Fruit fly (Drosophila melanogaster) whole organism, prepupa: ENCODE measurements around the gene KFase.

ENCODE experiments used
- Blimp-1 ChIP-seq: fragments of 200-800 bp; sonication (Bioruptor generic); optimal IDR thresholded peaks from 3 replicates; lab custom pipeline; 2017; ENCODE audit warnings: missing biosample characterization, missing genetic modification characterization, mild to moderate bottlenecking, moderate library complexity, missing genetic modification reagents
- CG10631 ChIP-seq: fragments of 200-800 bp; sonication (Bioruptor generic); optimal IDR thresholded peaks from 2 replicates; lab custom pipeline; 2016; ENCODE audit warnings: missing biosample characterization, missing genetic modification characterization
- CG11902 ChIP-seq: fragments of 200-800 bp; sonication (Bioruptor generic); optimal IDR thresholded peaks from 3 replicates; lab custom pipeline; 2016; ENCODE audit warnings: missing biosample characterization, missing genetic modification characterization
- CG15336 ChIP-seq: fragments of 200-800 bp; sonication (Bioruptor generic); IDR thresholded peaks from 2 replicates; pipeline ENCODE4 v1.3.6; 2022; ENCODE audit warnings: missing biosample characterization, missing genetic modification characterization
- CG1621 ChIP-seq: fragments of 200-800 bp; sonication (Bioruptor generic); optimal IDR thresholded peaks from 3 replicates; lab custom pipeline; 2018; ENCODE audit warnings: missing biosample characterization, mild to moderate bottlenecking, missing genetic modification characterization
- CG16779 ChIP-seq: fragments of 200-800 bp; sonication (Bioruptor generic); optimal IDR thresholded peaks from 3 replicates; lab custom pipeline; 2017; ENCODE audit warnings: missing biosample characterization, mild to moderate bottlenecking, missing genetic modification characterization
- CG31627 ChIP-seq: fragments of 200-800 bp; sonication (Bioruptor generic); optimal IDR thresholded peaks from 3 replicates; lab custom pipeline; 2016; ENCODE audit warnings: missing biosample characterization, missing genetic modification characterization
- CG34406 ChIP-seq: fragments of 200-800 bp; sonication (Bioruptor generic); optimal IDR thresholded peaks from 3 replicates; lab custom pipeline; 2016; ENCODE audit warnings: missing biosample characterization, missing genetic modification characterization
- CG3919 ChIP-seq: fragments of 200-800 bp; sonication (Bioruptor generic); optimal IDR thresholded peaks from 3 replicates; lab custom pipeline; 2016; ENCODE audit warnings: missing biosample characterization, missing genetic modification characterization
- CG4318 ChIP-seq: fragments of 200-800 bp; sonication (Bioruptor generic); optimal IDR thresholded peaks from 3 replicates; lab custom pipeline; 2017; ENCODE audit warnings: missing biosample characterization, mild to moderate bottlenecking, missing genetic modification characterization
- CG6163 ChIP-seq: fragments of 200-800 bp; sonication (Bioruptor generic); IDR thresholded peaks from 3 replicates; pipeline ENCODE4 v1.3.6; 2022; ENCODE audit warnings: missing biosample characterization, missing genetic modification characterization
- CG6792 ChIP-seq: fragments of 200-800 bp; sonication (Bioruptor generic); optimal IDR thresholded peaks from 3 replicates; lab custom pipeline; 2016; ENCODE audit warnings: missing biosample characterization, missing genetic modification characterization
- CG6808 ChIP-seq: fragments of 200-800 bp; sonication (Bioruptor generic); optimal IDR thresholded peaks from 3 replicates; lab custom pipeline; 2017; ENCODE audit warnings: missing biosample characterization, missing genetic modification characterization, mild to moderate bottlenecking, moderate library complexity, missing genetic modification reagents
- CG6854 ChIP-seq: fragments of 200-800 bp; sonication (Bioruptor generic); optimal IDR thresholded peaks from 2 replicates; lab custom pipeline; 2017; ENCODE audit warnings: missing biosample characterization, mild to moderate bottlenecking, missing genetic modification characterization
- CG7368 ChIP-seq: fragments of 200-800 bp; sonication (Bioruptor generic); optimal IDR thresholded peaks from 3 replicates; lab custom pipeline; 2016; ENCODE audit warnings: missing biosample characterization, missing genetic modification characterization
- CG8119 ChIP-seq: fragments of 200-800 bp; sonication (Bioruptor generic); IDR thresholded peaks from 3 replicates; pipeline ENCODE4 v1.3.6; 2022; ENCODE audit warnings: missing biosample characterization, missing genetic modification characterization
- CG8319 ChIP-seq: fragments of 200-800 bp; sonication (Bioruptor generic); optimal IDR thresholded peaks from 3 replicates; lab custom pipeline; 2016; ENCODE audit warnings: missing biosample characterization, missing genetic modification characterization
- CG8632 ChIP-seq: fragments of 200-800 bp; sonication (Bioruptor generic); optimal IDR thresholded peaks from 3 replicates; lab custom pipeline; 2016; ENCODE audit warnings: missing biosample characterization, missing genetic modification characterization
- CG9139 ChIP-seq: fragments of 200-800 bp; sonication (Bioruptor generic); optimal IDR thresholded peaks from 3 replicates; lab custom pipeline; 2017; ENCODE audit warnings: missing biosample characterization, mild to moderate bottlenecking, missing genetic modification characterization
- Eip75B ChIP-seq: fragments of 200-800 bp; sonication (Bioruptor generic); optimal IDR thresholded peaks from 3 replicates; lab custom pipeline; 2016; ENCODE audit warnings: missing biosample characterization, missing genetic modification characterization
- Eip78C ChIP-seq: fragments of 200-800 bp; sonication (Bioruptor generic); peaks from one replicate; lab custom pipeline; 2016; ENCODE audit warnings: missing biosample characterization, missing genetic modification characterization
- Eip93F ChIP-seq: fragments of 200-800 bp; sonication (Bioruptor generic); optimal IDR thresholded peaks from 2 replicates; lab custom pipeline; 2016; ENCODE audit warnings: missing biosample characterization, mild to moderate bottlenecking, missing genetic modification characterization
- Ets96B ChIP-seq: fragments of 200-800 bp; optimal IDR thresholded peaks from 2 replicates; lab custom pipeline; 2019; ENCODE audit warnings: missing biosample characterization, mild to moderate bottlenecking, missing genetic modification characterization, moderate library complexity
- Gug ChIP-seq: fragments of 200-800 bp; sonication (Bioruptor generic); IDR thresholded peaks from 2 replicates; pipeline ENCODE4 v1.3.6; 2022; ENCODE audit warnings: missing biosample characterization, missing genetic modification characterization
- Hr38 ChIP-seq: sonication (Bioruptor generic); optimal IDR thresholded peaks from 2 replicates; lab custom pipeline; 2016; ENCODE audit warnings: missing biosample characterization, missing genetic modification characterization
- Hr39 ChIP-seq: fragments of 200-800 bp; sonication (Bioruptor generic); optimal IDR thresholded peaks from 2 replicates; lab custom pipeline; 2016; ENCODE audit warnings: missing biosample characterization, missing genetic modification characterization
- Hr4 ChIP-seq: fragments of 200-800 bp; sonication (Bioruptor generic); optimal IDR thresholded peaks from 3 replicates; lab custom pipeline; 2016; ENCODE audit warnings: missing biosample characterization, missing genetic modification characterization
- Lpt ChIP-seq: fragments of 200-800 bp; sonication (Bioruptor generic); optimal IDR thresholded peaks from 3 replicates; lab custom pipeline; 2016; ENCODE audit warnings: missing biosample characterization, missing genetic modification characterization
- OdsH ChIP-seq: fragments of 200-800 bp; sonication (Bioruptor generic); optimal IDR thresholded peaks from 3 replicates; lab custom pipeline; 2016; ENCODE audit warnings: missing biosample characterization, missing genetic modification characterization
- Smox ChIP-seq: fragments of 200-800 bp; sonication (Bioruptor generic); optimal IDR thresholded peaks from 3 replicates; lab custom pipeline; 2016; ENCODE audit warnings: missing biosample characterization, missing genetic modification characterization
- Sox102F ChIP-seq: fragments of 200-800 bp; sonication (Bioruptor generic); optimal IDR thresholded peaks from 2 replicates; lab custom pipeline; 2016; ENCODE audit warnings: missing biosample characterization, mild to moderate bottlenecking, missing genetic modification characterization
- Sox14 ChIP-seq: fragments of 200-800 bp; sonication (Bioruptor generic); optimal IDR thresholded peaks from 3 replicates; lab custom pipeline; 2016; ENCODE audit warnings: missing biosample characterization, missing genetic modification characterization
- Sox15 ChIP-seq: fragments of 200-800 bp; sonication (Bioruptor generic); optimal IDR thresholded peaks from 3 replicates; lab custom pipeline; 2016; ENCODE audit warnings: missing biosample characterization, missing genetic modification characterization
- acj6 ChIP-seq: fragments of 200-800 bp; sonication (Bioruptor generic); optimal IDR thresholded peaks from 3 replicates; lab custom pipeline; 2016; ENCODE audit warnings: missing biosample characterization, missing genetic modification characterization
- dac ChIP-seq: fragments of 200-800 bp; sonication (Bioruptor generic); optimal IDR thresholded peaks from 2 replicates; lab custom pipeline; 2017; ENCODE audit warnings: missing biosample characterization, mild to moderate bottlenecking, missing genetic modification characterization
- dsx ChIP-seq: fragments of 200-800 bp; optimal IDR thresholded peaks from 3 replicates; lab custom pipeline; 2019; ENCODE audit warnings: missing biosample characterization, mild to moderate bottlenecking, missing genetic modification characterization, moderate library complexity; ENCODE audit not compliant: poor library complexity, severe bottlenecking
- eg ChIP-seq: fragments of 200-800 bp; sonication (Bioruptor generic); IDR thresholded peaks from 3 replicates; pipeline ENCODE4 v1.3.6; 2022; ENCODE audit warnings: missing biosample characterization, missing genetic modification characterization
- fd85E ChIP-seq: fragments of 200-800 bp; sonication (Bioruptor generic); optimal IDR thresholded peaks from 3 replicates; lab custom pipeline; 2016; ENCODE audit warnings: missing biosample characterization, missing genetic modification characterization
- fkh ChIP-seq: fragments of 200-800 bp; sonication (Bioruptor generic); optimal IDR thresholded peaks from 3 replicates; lab custom pipeline; 2017; ENCODE audit warnings: missing biosample characterization, mild to moderate bottlenecking, missing genetic modification characterization, moderate library complexity
- lz ChIP-seq: fragments of 200-800 bp; sonication (Bioruptor generic); optimal IDR thresholded peaks from 3 replicates; lab custom pipeline; 2016; ENCODE audit warnings: missing biosample characterization, missing genetic modification characterization
- net ChIP-seq: fragments of 200-800 bp; sonication (Bioruptor generic); optimal IDR thresholded peaks from 3 replicates; lab custom pipeline; 2016; ENCODE audit warnings: missing biosample characterization, missing genetic modification characterization
- pdm3 ChIP-seq: fragments of 200-800 bp; sonication (Bioruptor generic); optimal IDR thresholded peaks from 3 replicates; lab custom pipeline; 2016; ENCODE audit warnings: missing biosample characterization, missing genetic modification characterization
- salr ChIP-seq, 2 experiments: fragments of 200-800 bp; sonication (Bioruptor generic); optimal IDR thresholded peaks; 3 replicates each; lab custom pipeline; 2016 to 2018; ENCODE audit warnings: missing biosample characterization in 2 of 2, missing genetic modification characterization in 2 of 2, mild to moderate bottlenecking in 1 of 2
- spab ChIP-seq: fragments of 200-800 bp; sonication (Bioruptor generic); optimal IDR thresholded peaks from 2 replicates; lab custom pipeline; 2017; ENCODE audit warnings: missing biosample characterization, mild to moderate bottlenecking, missing genetic modification characterization, missing genetic modification reagents
- ss ChIP-seq, 2 experiments: fragments of 200-800 bp; sonication (Bioruptor generic); optimal IDR thresholded peaks; 2 replicates in 1 of 2; 3 replicates in 1 of 2; lab custom pipeline; 2017 to 2018; ENCODE audit warnings: mild to moderate bottlenecking in 2 of 2, missing biosample characterization in 2 of 2, missing genetic modification characterization in 2 of 2, moderate library complexity in 1 of 2
- svp ChIP-seq: fragments of 200-800 bp; sonication (Bioruptor generic); peaks from one replicate; lab custom pipeline; 2016; ENCODE audit warnings: missing biosample characterization, missing genetic modification characterization
- topi ChIP-seq: fragments of 200-800 bp; sonication (Bioruptor generic); optimal IDR thresholded peaks from 3 replicates; lab custom pipeline; 2016; ENCODE audit warnings: missing biosample characterization, missing genetic modification characterization
- vri ChIP-seq: fragments of 200-800 bp; sonication (Bioruptor generic); optimal IDR thresholded peaks from 3 replicates; lab custom pipeline; 2016; ENCODE audit warnings: missing biosample characterization, mild to moderate bottlenecking, missing genetic modification characterization

The KFase gene

dm6 chr2L:6481310-6481738 lies 7.2 kb downstream of the KFase start (continued):
- TF ChIP-seq Lpt (GFP tag; lab: Kevin White, UChicago) (peak; percentile 4), CG6792 (no peak), CG1621 (tag; lab: Kevin White, UChicago) (peak; percentile 31)

- TF ChIP-seq topi (GFP tag; lab: Kevin White, UChicago) (peak; percentile 81), acj6 (GFP tag; lab: Kevin White, UChicago) (peak; percentile 85), CG1621 (tag; lab: Kevin White, UChicago) (peak; percentile 48), CG6808 (GFP tag; lab: Kevin White, UChicago) (peak; percentile 61), pdm3 (peak; percentile 89), Ets96B (tag; lab: Kevin White, UChicago) (peak; percentile 58), CG8119 (GFP tag; lab: Robert Waterston, UW) (peak; percentile 83), Hr38 (GFP tag; lab: Kevin White, UChicago) (peak; percentile 66), Sox14 (GFP tag; lab: Kevin White, UChicago) (peak; percentile 84), fkh (GFP tag; lab: Kevin White, UChicago) (peak; percentile 64), net (peak; percentile 64), CG7368 (peak; percentile 72), CG6163 (GFP tag; lab: Robert Waterston, UW) (peak; percentile 70), CG8319 (GFP tag; lab: Kevin White, UChicago) (peak; percentile 59), Hr39 (GFP tag; lab: Kevin White, UChicago) (peak; percentile 92), CG10631 (GFP tag; lab: Kevin White, UChicago) (peak; percentile 86), CG9139 (GFP tag; lab: Kevin White, UChicago) (peak; percentile 1), CG11902 (GFP tag; lab: Kevin White, UChicago) (peak; percentile 78), Eip93F (GFP tag; lab: Kevin White, UChicago) (peak; percentile 80), fd85E (peak; percentile 62), Sox102F (GFP tag; lab: Kevin White, UChicago) (peak; percentile 79), Smox (GFP tag; lab: Kevin White, UChicago) (peak; percentile 79), CG16779 (tag; lab: Kevin White, UChicago) (no peak), Hr4 (GFP tag; lab: Kevin White, UChicago) (no peak), CG31627 (GFP tag; lab: Kevin White, UChicago) (peak; percentile 93), svp (GFP tag; lab: Kevin White, UChicago) (peak; percentile 96), Eip75B (GFP tag; lab: Kevin White, UChicago) (peak; percentile 80), CG3919 (GFP tag; lab: Kevin White, UChicago) (peak; percentile 85), dac (GFP tag; lab: Kevin White, UChicago) (peak; percentile 60), CG6854 (GFP tag; lab: Kevin White, UChicago) (peak; percentile 66), vri (GFP tag; lab: Kevin White, UChicago) (peak; percentile 50), CG8632 (GFP tag; lab: Kevin White, UChicago) (peak; percentile 63), salr (GFP tag; optimal IDR thresholded peaks at IDR 0.05; lab: Kevin White, UChicago) (peak; percentile 56 to 78), CG4318 (no peak), Sox15 (GFP tag; lab: Kevin White, UChicago) (peak; percentile 81), eg (GFP tag; lab: Robert Waterston, UW) (peak; percentile 83), Blimp-1 (GFP tag; lab: Kevin White, UChicago) (no peak), Eip78C (GFP tag; lab: Kevin White, UChicago) (peak; percentile 90), Gug (GFP tag; lab: Robert Waterston, UW) (peak; percentile 73), lz (GFP tag; lab: Kevin White, UChicago) (peak; percentile 90), Lpt (GFP tag; lab: Kevin White, UChicago) (peak; percentile 46), spab (GFP tag; lab: Kevin White, UChicago) (no peak), ss (GFP tag; optimal IDR thresholded peaks at IDR 0.05; lab: Kevin White, UChicago) (peak; percentile 9 to 41), CG34406 (GFP tag; lab: Kevin White, UChicago) (peak; percentile 64), CG15336 (GFP tag; lab: Robert Waterston, UW) (peak; percentile 63), dsx (GFP tag; lab: Kevin White, UChicago) (peak; percentile 36), OdsH (GFP tag; lab: Kevin White, UChicago) (peak; percentile 87)
These were observed 8.2 kb downstream of the KFase start, which contains the start of the genes Sec61alpha and Daxx for dm6 chr2L:6480212-6480994. Sec61alpha (minus strand) TSS chr2L:6480575. Daxx (plus strand) TSS chr2L:6480929.
